Worm (Caenorhabditis elegans) whole organism, late embryonic: Measurements from ENCODE around the gene ndab-1.

Experiments used
- ceh-34 ChIP-seq: sonication (generic microtip); optimal IDR thresholded peaks from 2 replicates; lab custom pipeline; 2016; ENCODE audit warnings: mild to moderate bottlenecking, missing genetic modification characterization, missing compliant biosample characterization
- hlh-13 ChIP-seq: fragments of 200-800 bp; sonication (Bioruptor generic); optimal IDR thresholded peaks from 2 replicates; lab custom pipeline; 2018; ENCODE audit warnings: mild to moderate bottlenecking, missing genetic modification characterization, missing compliant biosample characterization
- hlh-30 ChIP-seq: sonication (generic microtip); optimal IDR thresholded peaks from 2 replicates; lab custom pipeline; 2017; ENCODE audit warnings: antibody characterized with exemption, missing genetic modification characterization, missing compliant biosample characterization; ENCODE audit not compliant: insufficient read depth
- lin-11 ChIP-seq: fragments of 200-800 bp; sonication (Bioruptor generic); optimal IDR thresholded peaks from 2 replicates; lab custom pipeline; 2018; ENCODE audit warnings: mild to moderate bottlenecking, missing genetic modification characterization, missing compliant biosample characterization
- pag-3 ChIP-seq: sonication (generic microtip); optimal IDR thresholded peaks from 2 replicates; lab custom pipeline; 2016; ENCODE audit warnings: missing compliant biosample characterization, missing genetic modification characterization, borderline replicate concordance
- pros-1 ChIP-seq: fragments of 150-350 bp; optimal IDR thresholded peaks from 2 replicates; lab custom pipeline; 2014; ENCODE audit warnings: missing biosample characterization, missing genetic modification reagents, missing genetic modification characterization
- ttx-3 ChIP-seq: sonication (generic microtip); optimal IDR thresholded peaks from 2 replicates; lab custom pipeline; 2016; ENCODE audit warnings: missing genetic modification reagents, missing genetic modification characterization, missing compliant biosample characterization
- unc-55 ChIP-seq: sonication (generic microtip); optimal IDR thresholded peaks from 2 replicates; lab custom pipeline; 2017; ENCODE audit warnings: missing biosample characterization, missing genetic modification reagents, missing genetic modification characterization
- unc-86 ChIP-seq: sonication (generic microtip); optimal IDR thresholded peaks from 2 replicates; lab custom pipeline; 2016; ENCODE audit warnings: missing genetic modification characterization, missing compliant biosample characterization

DNA sequence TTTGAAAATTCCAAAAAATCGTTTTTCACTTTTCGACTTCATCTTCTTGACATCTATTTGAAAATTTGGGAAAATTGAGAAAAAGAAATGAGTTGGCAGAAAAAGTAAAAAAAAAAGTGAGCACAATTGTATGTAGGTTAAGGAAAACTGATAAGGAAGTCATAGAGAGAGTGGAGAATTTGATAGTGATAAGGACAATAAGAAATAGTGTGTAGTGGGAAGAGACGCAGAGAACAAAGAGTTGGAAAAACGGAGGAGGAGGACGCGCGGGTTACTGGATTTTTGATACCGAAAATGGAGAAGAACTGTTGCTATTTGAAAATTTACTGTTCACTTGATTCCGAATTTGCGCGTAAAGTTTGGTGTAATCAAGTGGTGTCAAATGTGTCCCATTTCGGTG is 36.8 kb downstream of the ndab-1 start, which contains the start of gene Y56A3A.6:
- TF ChIP-seq unc-86 (no peak), unc-55 (GFP tag; lab: Kevin White, UChicago) (no peak), hlh-13 (GFP tag; lab: Kevin White, UChicago) (no peak), ttx-3 (tag; lab: Kevin White, UChicago) (no peak), ceh-34 (tag; lab: Kevin White, UChicago) (no peak), pag-3 (tag; lab: Kevin White, UChicago) (no peak), lin-11 (no peak), hlh-30 (tag; lab: Kevin White, UChicago) (no peak), pros-1 (tag; lab: Kevin White, UChicago) (no peak)
